Worm (Caenorhabditis elegans) whole organism, L1 larva: ENCODE measurements around the gene F21H7.12.

Source experiments
- C04F5.9 ChIP-seq: sonication (generic microtip); optimal IDR thresholded peaks from 2 replicates; lab custom pipeline; 2016; ENCODE audit warnings: missing genetic modification characterization, missing compliant biosample characterization
- F16B12.6 ChIP-seq: fragments of 150-350 bp; optimal IDR thresholded peaks from 2 replicates; lab custom pipeline; 2014; ENCODE audit warnings: missing biosample characterization, missing genetic modification characterization
- Y116A8C.19 ChIP-seq: sonication (generic microtip); optimal IDR thresholded peaks from 2 replicates; lab custom pipeline; 2016; ENCODE audit warnings: missing compliant biosample characterization, missing genetic modification characterization, borderline replicate concordance
- alr-1 ChIP-seq: fragments of 200-800 bp; sonication (Bioruptor generic); optimal IDR thresholded peaks from 2 replicates; lab custom pipeline; 2018; ENCODE audit warnings: borderline replicate concordance, mild to moderate bottlenecking, missing genetic modification characterization, missing compliant biosample characterization
- aly-2 ChIP-seq: fragments of 150-350 bp; optimal IDR thresholded peaks from 2 replicates; lab custom pipeline; 2014; ENCODE audit warnings: missing biosample characterization, missing genetic modification characterization
- blmp-1 ChIP-seq: fragments of 150-350 bp; optimal IDR thresholded peaks from 2 replicates; lab custom pipeline; 2014; ENCODE audit warnings: missing biosample characterization, missing genetic modification characterization
- ceh-90 ChIP-seq: sonication (generic microtip); optimal IDR thresholded peaks from 2 replicates; lab custom pipeline; 2016; ENCODE audit warnings: missing genetic modification characterization, missing compliant biosample characterization
- ces-1 ChIP-seq: fragments of 150-350 bp; optimal IDR thresholded peaks from 2 replicates; lab custom pipeline; 2014; ENCODE audit warnings: missing biosample characterization, missing genetic modification reagents, missing genetic modification characterization
- efl-1 ChIP-seq, 4 experiments: fragments of 150-350 bp; optimal IDR thresholded peaks in 3 of 4; peaks in 1 of 4; 1 replicate in 1 of 4; 2 replicates in 3 of 4; lab custom pipeline; 2014; ENCODE audit warnings: missing biosample characterization in 2 of 4, missing genetic modification characterization in 2 of 4, missing genetic modification reagents in 2 of 4
- elt-2 ChIP-seq: sonication (generic microtip); optimal IDR thresholded peaks from 2 replicates; lab custom pipeline; 2016; ENCODE audit warnings: missing genetic modification characterization, mild to moderate bottlenecking, inconsistent platforms, missing compliant biosample characterization, missing genetic modification reagents
- ets-5 ChIP-seq: fragments of 200-800 bp; sonication (Bioruptor generic); IDR thresholded peaks from 2 replicates; pipeline ENCODE4 v1.3.6; 2022; ENCODE audit warnings: missing genetic modification characterization, missing compliant biosample characterization
- fkh-4 ChIP-seq: sonication (generic microtip); optimal IDR thresholded peaks from 2 replicates; lab custom pipeline; 2016; ENCODE audit warnings: missing compliant biosample characterization, missing genetic modification characterization, borderline replicate concordance
- fkh-8 ChIP-seq: sonication (generic microtip); optimal IDR thresholded peaks from 2 replicates; lab custom pipeline; 2016; ENCODE audit warnings: mild to moderate bottlenecking, missing genetic modification characterization, missing compliant biosample characterization
- grh-1 ChIP-seq: fragments of 200-800 bp; sonication (Bioruptor generic); IDR thresholded peaks from 2 replicates; pipeline ENCODE4 v1.3.6; 2022; ENCODE audit warnings: missing genetic modification reagents, missing genetic modification characterization, missing compliant biosample characterization
- hlh-4 ChIP-seq: sonication (generic microtip); optimal IDR thresholded peaks from 2 replicates; lab custom pipeline; 2016; ENCODE audit warnings: mild to moderate bottlenecking, missing genetic modification characterization, missing compliant biosample characterization
- lin-15B ChIP-seq: fragments of 150-350 bp; sonication (generic microtip); optimal IDR thresholded peaks from 3 replicates; lab custom pipeline; 2014; ENCODE audit warnings: missing biosample characterization, missing genetic modification characterization
- lin-39 ChIP-seq: fragments of 150-350 bp; optimal IDR thresholded peaks from 2 replicates; lab custom pipeline; 2014; ENCODE audit warnings: missing biosample characterization, missing genetic modification reagents, missing genetic modification characterization
- lsy-2 ChIP-seq, 2 experiments: fragments of 150-350 bp; optimal IDR thresholded peaks; 2 replicates each; lab custom pipeline; 2014; ENCODE audit warnings: missing biosample characterization in 2 of 2, missing genetic modification characterization in 2 of 2
- mab-9 ChIP-seq: fragments of 200-800 bp; sonication (Bioruptor generic); IDR thresholded peaks from 2 replicates; pipeline ENCODE4 v1.3.6; 2022; ENCODE audit warnings: missing genetic modification reagents, missing genetic modification characterization, missing compliant biosample characterization
- mdl-1 ChIP-seq, 2 experiments: fragments of 150-350 bp; optimal IDR thresholded peaks; 2 replicates each; lab custom pipeline; 2014 to 2017; ENCODE audit warnings: missing biosample characterization in 2 of 2, missing genetic modification characterization in 2 of 2, inconsistent platforms in 1 of 2
- mef-2 ChIP-seq: fragments of 150-350 bp; optimal IDR thresholded peaks from 2 replicates; lab custom pipeline; 2014; ENCODE audit warnings: missing biosample characterization, missing genetic modification characterization
- nhr-12 ChIP-seq: sonication (generic microtip); optimal IDR thresholded peaks from 2 replicates; lab custom pipeline; 2017; ENCODE audit warnings: missing biosample characterization, missing genetic modification characterization
- nhr-19 ChIP-seq: fragments of 200-800 bp; sonication (Bioruptor generic); conservative IDR thresholded peaks from 2 replicates; pipeline ENCODE4 v1.3.6; 2022; ENCODE audit warnings: missing genetic modification characterization, missing compliant biosample characterization
- nhr-47 ChIP-seq: sonication (generic microtip); optimal IDR thresholded peaks from 2 replicates; lab custom pipeline; 2016; ENCODE audit warnings: mild to moderate bottlenecking, missing genetic modification characterization, moderate library complexity, missing compliant biosample characterization
- nhr-71 ChIP-seq: sonication (generic microtip); optimal IDR thresholded peaks from 2 replicates; lab custom pipeline; 2016; ENCODE audit warnings: mild to moderate bottlenecking, missing genetic modification characterization, moderate library complexity, missing compliant biosample characterization
- nhr-76 ChIP-seq: sonication (generic microtip); optimal IDR thresholded peaks from 2 replicates; lab custom pipeline; 2017; ENCODE audit warnings: missing biosample characterization, missing genetic modification characterization
- nhr-84 ChIP-seq: sonication (generic microtip); optimal IDR thresholded peaks from 2 replicates; lab custom pipeline; 2017; ENCODE audit warnings: missing biosample characterization, missing genetic modification characterization
- nhr-85 ChIP-seq: sonication (generic microtip); peaks from one replicate; lab custom pipeline; 2016; ENCODE audit warnings: missing genetic modification characterization, inconsistent platforms, missing compliant biosample characterization
- pag-3 ChIP-seq: sonication (generic microtip); optimal IDR thresholded peaks from 2 replicates; lab custom pipeline; 2017; ENCODE audit warnings: missing genetic modification characterization, mild to moderate bottlenecking, missing compliant biosample characterization, antibody characterized with exemption, borderline replicate concordance; ENCODE audit not compliant: insufficient read depth
- snpc-4 ChIP-seq: fragments of 150-350 bp; optimal IDR thresholded peaks from 2 replicates; lab custom pipeline; 2014; ENCODE audit warnings: missing biosample characterization, missing genetic modification characterization
- snu-23 ChIP-seq: sonication (generic microtip); optimal IDR thresholded peaks from 2 replicates; lab custom pipeline; 2016; ENCODE audit warnings: missing genetic modification characterization, missing compliant biosample characterization
- sox-4 ChIP-seq: sonication (generic microtip); optimal IDR thresholded peaks from 2 replicates; lab custom pipeline; 2016; ENCODE audit warnings: missing genetic modification characterization, missing compliant biosample characterization
- swsn-7 ChIP-seq: sonication (generic microtip); optimal IDR thresholded peaks from 2 replicates; lab custom pipeline; 2016; ENCODE audit warnings: missing genetic modification characterization, missing compliant biosample characterization
- tlp-1 ChIP-seq: fragments of 150-350 bp; optimal IDR thresholded peaks from 2 replicates; lab custom pipeline; 2014; ENCODE audit warnings: missing biosample characterization, missing genetic modification characterization
- unc-130 ChIP-seq: fragments of 150-350 bp; optimal IDR thresholded peaks from 2 replicates; lab custom pipeline; 2017; ENCODE audit warnings: missing biosample characterization, missing genetic modification characterization, inconsistent platforms
- unc-62 ChIP-seq: fragments of 150-350 bp; optimal IDR thresholded peaks from 2 replicates; lab custom pipeline; 2014; ENCODE audit warnings: missing biosample characterization, missing genetic modification reagents, missing genetic modification characterization
- unc-86 ChIP-seq: sonication (generic microtip); optimal IDR thresholded peaks from 2 replicates; lab custom pipeline; 2016; ENCODE audit warnings: missing genetic modification characterization, missing compliant biosample characterization
- unc-98 ChIP-seq: fragments of 200-800 bp; sonication (Bioruptor generic); IDR thresholded peaks from 2 replicates; pipeline ENCODE4 v1.3.6; 2022; ENCODE audit warnings: missing genetic modification characterization, missing compliant biosample characterization
- zag-1 ChIP-seq: fragments of 150-350 bp; optimal IDR thresholded peaks from 2 replicates; lab custom pipeline; 2014; ENCODE audit warnings: missing biosample characterization, missing genetic modification characterization
- zip-4 ChIP-seq: fragments of 200-800 bp; sonication (Bioruptor generic); optimal IDR thresholded peaks from 2 replicates; lab custom pipeline; 2018; ENCODE audit warnings: mild to moderate bottlenecking, missing genetic modification characterization, moderate library complexity, missing compliant biosample characterization

The F21H7.12 gene

DNA sequence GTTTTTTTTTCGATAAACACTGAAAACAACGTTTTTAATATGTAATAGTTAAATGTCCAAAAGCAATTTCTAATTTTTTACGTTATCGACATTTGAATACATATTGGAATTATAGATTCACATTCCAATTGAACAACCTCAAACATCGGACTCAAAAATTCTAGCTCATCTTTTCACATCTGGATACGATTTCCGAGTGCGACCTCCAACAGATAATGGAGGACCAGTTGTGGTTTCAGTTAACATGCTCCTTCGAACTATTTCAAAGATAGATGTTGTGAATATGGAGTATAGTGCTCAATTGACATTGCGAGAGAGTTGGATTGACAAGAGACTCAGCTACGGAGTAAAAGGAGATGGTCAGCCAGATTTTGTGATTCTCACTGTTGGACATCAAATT is 9.9 kb upstream of the F21H7.12 start:
- TF ChIP-seq fkh-8, result no peak
- TF ChIP-seq alr-1, result no peak
- TF ChIP-seq blmp-1 (tag; lab: Kevin White, UChicago), result no peak
- no peak for TF ChIP-seq lsy-2 (tag; optimal IDR thresholded peaks at IDR 0.05; lab: Kevin White, UChicago)
- TF ChIP-seq, all 84 proteins: peak for 0

DNA sequence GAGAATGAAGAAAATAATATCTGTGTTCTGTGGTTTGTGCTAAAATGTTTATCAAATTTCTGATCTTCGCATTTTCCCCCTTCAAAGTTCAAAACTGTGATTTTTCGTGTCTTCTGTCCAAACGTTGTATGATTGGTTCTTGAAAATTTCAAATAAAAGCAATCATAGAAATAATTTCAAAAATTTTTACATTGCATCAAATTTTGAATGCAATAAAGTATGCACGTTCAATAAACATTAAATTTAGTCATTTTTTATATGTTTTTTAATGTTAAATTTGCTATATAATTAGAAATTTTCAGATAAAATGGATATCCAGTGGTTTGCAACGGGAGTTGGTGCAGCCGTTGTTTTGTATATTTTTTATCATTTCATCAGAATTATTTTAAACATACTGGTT is 5.9 kb upstream of the F21H7.12 start, which contains the start of gene stdh-2:
Gene stdh-2 (plus strand): TSS at position 301 of the 400 bp plus-strand sequence.
- no peak for TF ChIP-seq swsn-7 (tag; lab: Kevin White, UChicago)
- TF ChIP-seq tlp-1 (tag; lab: Kevin White, UChicago), result no peak
- no peak for TF ChIP-seq lin-39 (tag; lab: Kevin White, UChicago)
- TF ChIP-seq ces-1 (GFP tag; lab: Kevin White, UChicago), result no peak
- TF ChIP-seq aly-2 (tag; lab: Kevin White, UChicago), result no peak
- no peak for TF ChIP-seq C04F5.9 (tag; lab: Kevin White, UChicago)
- no peak for TF ChIP-seq mef-2 (tag; lab: Kevin White, UChicago)
- no peak for TF ChIP-seq snu-23
- no peak for TF ChIP-seq mab-9 (GFP tag; lab: Robert Waterston, UW)
- no peak for TF ChIP-seq F16B12.6
- no peak for TF ChIP-seq nhr-76 (tag; lab: Kevin White, UChicago)
- TF ChIP-seq nhr-71 (tag; lab: Kevin White, UChicago), result no peak
- TF ChIP-seq pag-3 (tag; lab: Kevin White, UChicago), result no peak
- no peak for TF ChIP-seq unc-86 (tag; lab: Kevin White, UChicago)

DNA sequence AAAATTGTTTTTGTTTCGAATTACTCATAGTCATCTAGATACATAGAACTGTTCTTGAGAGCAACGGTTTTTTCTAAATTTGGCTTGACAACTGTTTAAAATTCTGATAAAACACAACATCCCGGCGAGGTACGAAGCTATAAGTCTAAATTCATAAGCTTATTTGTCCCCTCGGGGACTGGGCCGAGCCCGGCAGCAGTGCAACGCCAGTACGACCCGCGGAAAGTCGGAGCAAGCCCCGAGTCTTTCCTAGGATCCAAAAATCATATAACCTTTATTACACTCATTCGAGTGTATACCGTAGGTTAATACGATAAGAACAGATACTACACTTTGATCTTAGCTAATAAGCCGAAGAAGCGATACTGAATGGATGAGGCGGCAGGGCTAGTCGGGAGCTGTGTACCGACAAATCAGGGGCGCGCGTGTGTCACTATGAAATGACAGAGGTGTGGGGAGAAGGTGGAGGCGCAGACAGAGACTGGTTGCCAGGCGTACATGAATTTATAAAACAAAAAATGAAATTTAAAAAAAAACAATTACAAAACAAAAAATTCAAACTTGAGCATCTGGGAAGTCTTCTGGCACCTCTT is 4.3 kb upstream of the F21H7.12 start:
- TF ChIP-seq F16B12.6 (no peak), snpc-4 (peak; percentile 69)
- TF ChIP-seq, all 84 proteins: peak for 1

DNA sequence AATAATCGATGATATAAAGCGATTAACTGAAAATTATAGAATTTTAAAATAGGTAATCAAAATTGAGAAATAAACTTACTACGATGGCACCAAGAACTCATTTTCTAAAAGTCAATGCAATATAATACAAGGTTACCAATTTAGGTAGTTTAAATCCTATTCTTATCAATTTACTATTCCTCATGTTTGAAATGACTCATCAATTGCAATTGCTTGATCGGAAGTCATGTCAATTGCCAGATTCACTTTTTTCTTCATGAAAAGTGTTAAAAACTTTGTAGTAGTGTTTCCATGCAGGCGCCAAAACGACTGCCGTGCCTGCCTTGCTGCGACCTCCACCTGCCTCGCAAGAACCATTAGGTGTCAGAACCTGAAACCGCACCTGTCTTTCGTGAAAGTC is 3.4 kb upstream of the F21H7.12 start, which contains the start of gene F11A5.13:
Gene F11A5.13 (minus strand): TSS at position 101 of the 400 bp plus-strand sequence.
- TF ChIP-seq C04F5.9 (tag; lab: Kevin White, UChicago) (no peak), unc-62 (GFP tag; lab: Kevin White, UChicago) (no peak), ceh-90 (no peak), Y116A8C.19 (no peak)

DNA sequence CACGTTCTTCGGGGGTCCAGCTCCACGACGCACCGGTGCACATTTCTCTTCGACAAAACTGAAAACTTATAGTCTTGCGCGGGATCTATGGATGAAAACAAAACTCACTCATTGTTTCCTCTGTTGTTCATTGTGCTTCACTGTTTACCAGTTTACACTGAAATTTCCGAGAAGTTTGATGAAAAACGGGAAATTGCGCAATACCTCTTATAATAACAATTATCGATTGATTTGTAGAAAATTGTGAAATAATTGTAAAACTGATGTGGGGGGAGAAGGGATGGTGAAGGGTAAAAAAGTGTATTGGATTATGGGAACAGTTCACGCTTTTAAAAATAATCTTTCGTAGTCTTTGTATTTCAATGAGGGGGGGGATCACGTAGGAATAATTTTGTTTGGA is 526 bp upstream of the F21H7.12 start:
- no peak for TF ChIP-seq ets-5 (GFP tag; lab: Robert Waterston, UW)
- no peak for TF ChIP-seq zip-4 (GFP tag; lab: Kevin White, UChicago)
- TF ChIP-seq blmp-1 (tag; lab: Kevin White, UChicago), result no peak
- no peak for TF ChIP-seq nhr-47 (tag; lab: Kevin White, UChicago)
- TF ChIP-seq, all 84 proteins: peak for 0

DNA sequence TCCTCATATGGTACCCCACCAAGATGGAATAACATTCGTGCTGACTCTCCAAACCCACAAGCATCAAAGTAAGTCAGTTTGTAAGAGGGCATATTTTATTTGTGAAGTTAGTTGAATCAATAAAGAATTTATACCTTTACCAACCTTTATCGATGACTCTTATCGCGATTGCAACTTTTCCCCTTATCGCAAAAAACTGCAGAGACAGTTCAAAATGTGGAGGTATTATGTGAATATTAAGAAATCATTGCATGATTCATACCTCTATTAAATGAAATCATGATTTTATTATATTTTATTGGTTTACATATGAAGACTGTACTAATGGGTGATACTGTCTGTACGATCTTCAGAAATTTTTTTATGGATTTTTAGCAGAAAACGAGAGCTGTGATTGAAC is 2.2 kb downstream of the F21H7.12 start, which contains the start of gene gst-22:
Gene gst-22 (minus strand): TSS at position 103 of the 400 bp plus-strand sequence.
- TF ChIP-seq elt-2 (tag; lab: Kevin White, UChicago) (peak; percentile 89), zag-1 (tag; lab: Kevin White, UChicago) (no peak), ceh-90 (no peak), grh-1 (GFP tag; lab: Robert Waterston, UW) (no peak), efl-1 (optimal IDR thresholded peaks at IDR 0.05; lab: Kevin White, UChicago) (no peak), efl-1 (GFP tag; optimal IDR thresholded peaks at IDR 0.05 in 1 of 2; lab: Kevin White, UChicago) (peak in 1 of 2 experiments; percentile 63), nhr-47 (tag; lab: Kevin White, UChicago) (no peak), tlp-1 (tag; lab: Kevin White, UChicago) (peak; percentile 64)

DNA sequence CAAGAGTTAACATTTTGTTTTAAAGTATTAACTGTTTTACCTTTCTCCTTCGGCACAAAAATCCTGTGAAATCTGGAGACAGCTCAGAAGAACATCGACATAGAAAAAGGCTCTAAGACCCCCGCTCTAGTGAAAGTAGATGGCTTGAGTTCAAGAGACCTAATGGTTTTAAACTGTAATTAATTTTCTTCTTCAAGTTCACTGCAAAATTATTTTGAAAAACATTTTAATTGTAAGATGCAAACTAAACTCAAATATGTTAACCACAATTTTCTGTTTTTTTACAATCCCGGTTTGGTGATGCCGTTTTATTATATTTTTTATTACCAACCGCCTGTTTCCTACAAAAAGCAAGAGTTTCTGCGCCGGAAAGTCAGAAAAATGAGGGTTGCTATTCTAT is 3.7 kb downstream of the F21H7.12 start, which contains the start of gene clec-233:
Gene clec-233 (plus strand): TSS at position 301 of the 400 bp plus-strand sequence.
- TF ChIP-seq fkh-4 (tag; lab: Kevin White, UChicago) (no peak), nhr-84 (no peak), nhr-19 (GFP tag; lab: Robert Waterston, UW) (no peak), grh-1 (GFP tag; lab: Robert Waterston, UW) (no peak), nhr-85 (tag; lab: Kevin White, UChicago) (no peak), mdl-1 (tag; optimal IDR thresholded peaks at IDR 0.05; lab: Kevin White, UChicago) (no peak), unc-98 (GFP tag; lab: Robert Waterston, UW) (no peak), unc-86 (tag; lab: Kevin White, UChicago) (no peak), nhr-12 (tag; lab: Kevin White, UChicago) (no peak), sox-4 (tag; lab: Kevin White, UChicago) (no peak), unc-130 (tag; lab: Kevin White, UChicago) (no peak), lin-15B (tag; lab: Kevin White, UChicago) (no peak), hlh-4 (tag; lab: Kevin White, UChicago) (no peak), pag-3 (tag; lab: Kevin White, UChicago) (no peak), lsy-2 (tag; optimal IDR thresholded peaks at IDR 0.05; lab: Kevin White, UChicago) (no peak)
